Worm (Caenorhabditis elegans) whole organism, L4/young adult: ENCODE results near the gene C17B7.3.

Experiments used
- W03F9.2 ChIP-seq: fragments of 150-350 bp; optimal IDR thresholded peaks from 2 replicates; lab custom pipeline; 2014; ENCODE audit warnings: missing biosample characterization, missing genetic modification characterization
- dao-5 ChIP-seq: sonication (generic microtip); optimal IDR thresholded peaks from 2 replicates; lab custom pipeline; 2016; ENCODE audit warnings: missing genotype, missing genetic modification characterization, moderate library complexity, missing compliant biosample characterization
- him-1 ChIP-seq: sonication (generic microtip); optimal IDR thresholded peaks from 2 replicates; lab custom pipeline; 2016; ENCODE audit warnings: missing genotype, missing genetic modification reagents, missing genetic modification characterization, missing compliant biosample characterization

The C17B7.3 gene

DNA sequence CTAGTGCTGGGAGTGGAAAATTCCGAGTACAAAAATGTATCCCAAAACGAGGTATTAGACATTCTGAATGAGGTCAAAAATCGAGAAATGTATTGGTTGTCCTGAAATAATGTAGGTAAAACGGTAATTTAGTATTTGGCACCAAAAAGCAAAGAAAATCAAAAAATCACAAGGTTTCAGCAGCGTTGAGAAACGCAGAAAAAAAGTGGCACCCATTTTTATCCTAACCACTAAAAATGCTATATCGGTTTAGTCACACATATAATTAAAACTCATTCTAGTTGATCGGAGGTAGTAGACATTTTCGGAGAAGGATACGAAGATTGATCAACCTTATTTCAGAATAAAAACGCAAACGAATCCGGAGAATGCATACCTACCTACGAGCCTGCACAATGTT, 30.1 kb downstream of the C17B7.3 start, which contains the start of gene srx-121:
Gene srx-121 (minus strand): TSS at position 101 of the 400 bp plus-strand sequence.
- no peak for TF ChIP-seq W03F9.2 (tag; lab: Kevin White, UChicago)
- TF ChIP-seq him-1 (tag; lab: Kevin White, UChicago), result no peak
- TF ChIP-seq dao-5 (tag; lab: Kevin White, UChicago), result no peak

DNA sequence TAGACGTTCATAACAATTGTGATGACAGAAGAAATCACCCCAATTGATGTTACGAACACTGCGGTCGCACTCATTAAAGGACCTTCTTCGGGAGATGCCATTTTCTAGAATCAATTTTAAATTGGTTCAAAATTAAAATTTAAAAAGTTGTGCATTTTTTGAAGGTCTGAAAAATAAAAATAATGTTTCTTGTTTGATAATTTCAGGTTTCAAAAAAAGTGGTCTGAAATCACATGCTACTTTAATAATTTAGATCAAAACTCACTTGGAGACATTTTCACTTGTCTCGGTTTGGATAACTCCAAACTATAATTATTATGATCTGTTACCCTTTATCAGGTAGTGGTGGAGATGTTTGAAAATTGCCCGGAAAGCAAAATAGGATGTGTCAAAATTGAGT, 34.4 kb downstream of the C17B7.3 start, which contains the start of gene srbc-2:
Gene srbc-2 (minus strand): TSS at position 101 of the 400 bp plus-strand sequence.
- TF ChIP-seq him-1 (tag; lab: Kevin White, UChicago) (no peak), W03F9.2 (tag; lab: Kevin White, UChicago) (no peak), dao-5 (tag; lab: Kevin White, UChicago) (no peak)

DNA sequence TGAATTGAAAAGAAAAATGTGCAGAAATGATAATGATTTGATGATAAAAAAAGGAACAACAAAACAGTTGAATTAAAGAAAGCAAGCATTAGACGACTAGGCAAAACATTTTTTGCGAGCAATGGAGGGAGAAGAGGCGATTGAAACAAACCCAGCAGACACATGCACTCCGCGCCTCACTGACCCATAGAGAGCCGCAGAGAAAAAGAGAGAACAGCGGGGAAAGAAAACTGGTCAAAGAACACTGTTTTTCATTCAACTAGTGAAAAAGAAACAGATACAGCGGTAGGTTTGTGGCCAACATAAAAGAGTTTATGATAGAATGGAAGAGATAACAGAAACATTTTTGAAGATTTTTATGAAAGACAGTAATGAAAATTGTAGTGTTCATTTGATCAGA, 45.7 kb downstream of the C17B7.3 start:
- TF ChIP-seq dao-5 (tag; lab: Kevin White, UChicago), result no peak
- TF ChIP-seq W03F9.2 (tag; lab: Kevin White, UChicago), result no peak
- TF ChIP-seq him-1 (tag; lab: Kevin White, UChicago), result no peak

DNA sequence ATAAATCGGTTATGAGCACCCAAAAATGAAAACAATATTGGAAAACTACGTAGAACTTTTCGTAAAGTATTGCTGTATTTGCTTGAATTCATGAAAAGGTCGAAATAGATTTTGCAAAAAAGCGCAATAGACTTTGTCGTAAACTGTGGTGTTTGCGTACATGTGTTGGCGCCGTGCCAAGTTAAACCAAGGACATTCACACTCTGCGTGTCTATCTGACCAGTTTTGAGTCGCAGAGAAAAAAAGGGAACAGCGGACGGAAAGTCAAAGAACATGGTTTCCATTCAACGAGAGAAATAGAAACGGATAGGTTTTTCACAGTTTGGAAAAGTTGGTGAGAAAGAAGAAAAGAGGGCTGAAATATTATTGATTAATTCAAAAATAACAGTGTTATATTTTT, 48.4 kb downstream of the C17B7.3 start:
- TF ChIP-seq W03F9.2 (tag; lab: Kevin White, UChicago) (no peak), him-1 (tag; lab: Kevin White, UChicago) (no peak), dao-5 (tag; lab: Kevin White, UChicago) (no peak)
